Fruit fly (Drosophila melanogaster): ENCODE measurements around the gene GlyRS.

- no peak for TF ChIP-seq CG8478 (optimal IDR thresholded peaks at IDR 0.05)
- TF ChIP-seq CTCF (optimal IDR thresholded peaks at IDR 0.05), result no peak
Measured at dm6 chr3L:15061605-15062004, 33.3 kb upstream of the GlyRS start, which contains the start of gene CG13460.
